Worm (Caenorhabditis elegans) whole organism, late embryonic: ENCODE data around the gene hot-3.
A peak's percentile ranks its signal among the peaks of the same experiment; 100 is the strongest.

Experiments
- C08G9.2 ChIP-seq: sonication (generic microtip); optimal IDR thresholded peaks from 2 replicates; lab custom pipeline; 2016; ENCODE audit warnings: mild to moderate bottlenecking, missing genetic modification characterization, moderate library complexity, missing compliant biosample characterization
- C38D4.7 ChIP-seq: fragments of 200-800 bp; sonication (Bioruptor generic); optimal IDR thresholded peaks from 2 replicates; lab custom pipeline; 2018; ENCODE audit warnings: mild to moderate bottlenecking, missing genetic modification characterization, moderate library complexity, missing compliant biosample characterization
- F13H6.1 ChIP-seq: sonication (generic microtip); optimal IDR thresholded peaks from 2 replicates; lab custom pipeline; 2016; ENCODE audit warnings: missing genetic modification characterization, missing compliant biosample characterization
- K09A11.1 ChIP-seq: sonication (generic microtip); optimal IDR thresholded peaks from 2 replicates; lab custom pipeline; 2017; ENCODE audit warnings: antibody characterized with exemption, mild to moderate bottlenecking, missing genetic modification characterization, missing compliant biosample characterization; ENCODE audit not compliant: insufficient read depth
- Y22D7AL.16 ChIP-seq: sonication (generic microtip); optimal IDR thresholded peaks from 2 replicates; lab custom pipeline; 2016; ENCODE audit warnings: missing genetic modification characterization, missing compliant biosample characterization
- ahr-1 ChIP-seq: sonication (generic microtip); optimal IDR thresholded peaks from 2 replicates; lab custom pipeline; 2016; ENCODE audit warnings: missing genetic modification characterization, missing compliant biosample characterization
- ama-1 ChIP-seq: fragments of 150-350 bp; optimal IDR thresholded peaks from 2 replicates; lab custom pipeline; 2014
- ceh-14 ChIP-seq: sonication (generic microtip); optimal IDR thresholded peaks from 2 replicates; lab custom pipeline; 2016; ENCODE audit warnings: missing genotype, missing genetic modification characterization, missing compliant biosample characterization
- ceh-19 ChIP-seq: fragments of 200-800 bp; sonication (Bioruptor generic); optimal IDR thresholded peaks from 2 replicates; lab custom pipeline; 2018; ENCODE audit warnings: mild to moderate bottlenecking, missing genetic modification characterization, missing compliant biosample characterization
- ceh-30 ChIP-seq: fragments of 150-350 bp; optimal IDR thresholded peaks from 2 replicates; lab custom pipeline; 2014; ENCODE audit warnings: missing biosample characterization, missing genetic modification characterization
- ceh-31 ChIP-seq: sonication (generic microtip); optimal IDR thresholded peaks from 2 replicates; lab custom pipeline; 2016; ENCODE audit warnings: missing genetic modification characterization, missing compliant biosample characterization
- ceh-34 ChIP-seq: sonication (generic microtip); optimal IDR thresholded peaks from 2 replicates; lab custom pipeline; 2016; ENCODE audit warnings: mild to moderate bottlenecking, missing genetic modification characterization, missing compliant biosample characterization
- ceh-48 ChIP-seq: sonication (generic microtip); optimal IDR thresholded peaks from 2 replicates; lab custom pipeline; 2016; ENCODE audit warnings: missing genetic modification characterization, inconsistent platforms, missing compliant biosample characterization
- ceh-6 ChIP-seq: fragments of 200-800 bp; sonication (Bioruptor generic); optimal IDR thresholded peaks from 2 replicates; lab custom pipeline; 2018; ENCODE audit warnings: mild to moderate bottlenecking, missing genetic modification characterization, missing compliant biosample characterization
- che-1 ChIP-seq: sonication (generic microtip); optimal IDR thresholded peaks from 2 replicates; lab custom pipeline; 2016; ENCODE audit warnings: mild to moderate bottlenecking, missing genetic modification characterization, missing compliant biosample characterization
- elt-2 ChIP-seq: sonication (generic microtip); optimal IDR thresholded peaks from 2 replicates; lab custom pipeline; 2016; ENCODE audit warnings: missing genetic modification reagents, missing genetic modification characterization, missing compliant biosample characterization
- elt-4 ChIP-seq: sonication (generic microtip); optimal IDR thresholded peaks from 2 replicates; lab custom pipeline; 2016; ENCODE audit warnings: missing genetic modification characterization, missing compliant biosample characterization
- ets-4 ChIP-seq: sonication (generic microtip); optimal IDR thresholded peaks from 2 replicates; lab custom pipeline; 2016; ENCODE audit warnings: missing genetic modification characterization, missing compliant biosample characterization
- eyg-1 ChIP-seq: sonication (generic microtip); optimal IDR thresholded peaks from 2 replicates; lab custom pipeline; 2016; ENCODE audit warnings: missing genotype, missing genetic modification characterization, missing compliant biosample characterization
- fax-1 ChIP-seq: sonication (generic microtip); optimal IDR thresholded peaks from 2 replicates; lab custom pipeline; 2016; ENCODE audit warnings: missing genotype, missing genetic modification characterization, missing compliant biosample characterization
- fkh-10 ChIP-seq: fragments of 150-350 bp; optimal IDR thresholded peaks from 2 replicates; lab custom pipeline; 2014; ENCODE audit warnings: missing biosample characterization, missing genetic modification reagents, missing genetic modification characterization
- fkh-6 ChIP-seq: sonication (generic microtip); optimal IDR thresholded peaks from 2 replicates; lab custom pipeline; 2016; ENCODE audit warnings: missing genetic modification characterization, missing compliant biosample characterization
- gmeb-2 ChIP-seq: sonication (generic microtip); optimal IDR thresholded peaks from 2 replicates; lab custom pipeline; 2016; ENCODE audit warnings: missing genetic modification characterization, inconsistent platforms, missing compliant biosample characterization
- hlh-30 ChIP-seq: sonication (generic microtip); optimal IDR thresholded peaks from 2 replicates; lab custom pipeline; 2017; ENCODE audit warnings: antibody characterized with exemption, missing genetic modification characterization, missing compliant biosample characterization; ENCODE audit not compliant: insufficient read depth
- hlh-6 ChIP-seq: sonication (generic microtip); optimal IDR thresholded peaks from 2 replicates; lab custom pipeline; 2016; ENCODE audit warnings: missing genotype, missing genetic modification characterization, missing compliant biosample characterization
- lim-6 ChIP-seq: sonication (generic microtip); optimal IDR thresholded peaks from 2 replicates; lab custom pipeline; 2016; ENCODE audit warnings: missing genetic modification characterization, missing compliant biosample characterization
- lin-11 ChIP-seq: fragments of 200-800 bp; sonication (Bioruptor generic); optimal IDR thresholded peaks from 2 replicates; lab custom pipeline; 2018; ENCODE audit warnings: mild to moderate bottlenecking, missing genetic modification characterization, missing compliant biosample characterization
- madf-2 ChIP-seq: sonication (generic microtip); optimal IDR thresholded peaks from 2 replicates; lab custom pipeline; 2017; ENCODE audit warnings: missing genetic modification characterization, missing compliant biosample characterization
- mec-3 ChIP-seq: sonication (generic microtip); optimal IDR thresholded peaks from 2 replicates; lab custom pipeline; 2016; ENCODE audit warnings: borderline replicate concordance, missing genetic modification characterization, missing compliant biosample characterization
- nfya-1 ChIP-seq: sonication (generic microtip); optimal IDR thresholded peaks from 2 replicates; lab custom pipeline; 2017; ENCODE audit warnings: missing genetic modification characterization, mild to moderate bottlenecking, missing compliant biosample characterization, antibody characterized with exemption, moderate library complexity
- nhr-11 ChIP-seq: fragments of 150-350 bp; optimal IDR thresholded peaks from 2 replicates; lab custom pipeline; 2014; ENCODE audit warnings: missing biosample characterization, missing genetic modification characterization
- nhr-232 ChIP-seq: sonication (generic microtip); optimal IDR thresholded peaks from 2 replicates; lab custom pipeline; 2016; ENCODE audit warnings: missing genetic modification characterization, missing compliant biosample characterization
- npax-4 ChIP-seq: sonication (generic microtip); optimal IDR thresholded peaks from 2 replicates; lab custom pipeline; 2016; ENCODE audit warnings: missing genetic modification characterization, missing compliant biosample characterization
- odd-2 ChIP-seq: sonication (generic microtip); optimal IDR thresholded peaks from 2 replicates; lab custom pipeline; 2017; ENCODE audit warnings: antibody characterized with exemption, mild to moderate bottlenecking, missing genetic modification characterization, missing compliant biosample characterization
- pag-3 ChIP-seq: sonication (generic microtip); optimal IDR thresholded peaks from 2 replicates; lab custom pipeline; 2016; ENCODE audit warnings: missing compliant biosample characterization, missing genetic modification characterization, borderline replicate concordance
- pat-9 ChIP-seq: fragments of 200-800 bp; sonication (Bioruptor generic); optimal IDR thresholded peaks from 2 replicates; lab custom pipeline; 2018; ENCODE audit warnings: mild to moderate bottlenecking, missing genetic modification characterization, moderate library complexity, missing compliant biosample characterization
- pax-1 ChIP-seq: fragments of 150-350 bp; optimal IDR thresholded peaks from 2 replicates; lab custom pipeline; 2014; ENCODE audit warnings: missing biosample characterization, missing genetic modification characterization
- pha-2 ChIP-seq: sonication (generic microtip); optimal IDR thresholded peaks from 2 replicates; lab custom pipeline; 2017; ENCODE audit warnings: mild to moderate bottlenecking, missing genetic modification characterization, missing compliant biosample characterization
- pqm-1 ChIP-seq: sonication (generic microtip); optimal IDR thresholded peaks from 2 replicates; lab custom pipeline; 2016; ENCODE audit warnings: missing genetic modification characterization, missing compliant biosample characterization
- pros-1 ChIP-seq: fragments of 150-350 bp; optimal IDR thresholded peaks from 2 replicates; lab custom pipeline; 2014; ENCODE audit warnings: missing biosample characterization, missing genetic modification reagents, missing genetic modification characterization
- ref-2 ChIP-seq: sonication (generic microtip); optimal IDR thresholded peaks from 2 replicates; lab custom pipeline; 2016; ENCODE audit warnings: missing genetic modification characterization, missing compliant biosample characterization
- rnt-1 ChIP-seq: sonication (generic microtip); optimal IDR thresholded peaks from 2 replicates; lab custom pipeline; 2016; ENCODE audit warnings: missing genetic modification characterization, missing compliant biosample characterization
- sox-2 ChIP-seq: fragments of 200-800 bp; sonication (Bioruptor generic); IDR thresholded peaks from 2 replicates; pipeline ENCODE4 v1.3.6; 2022; ENCODE audit warnings: missing genetic modification reagents, missing genetic modification characterization, missing compliant biosample characterization
- sox-4 ChIP-seq: sonication (generic microtip); optimal IDR thresholded peaks from 2 replicates; lab custom pipeline; 2017; ENCODE audit warnings: mild to moderate bottlenecking, missing genetic modification characterization, inconsistent platforms, missing compliant biosample characterization
- tbx-2 ChIP-seq: sonication (generic microtip); optimal IDR thresholded peaks from 2 replicates; lab custom pipeline; 2016; ENCODE audit warnings: missing genetic modification characterization, missing compliant biosample characterization
- tbx-7 ChIP-seq: sonication (generic microtip); optimal IDR thresholded peaks from 2 replicates; lab custom pipeline; 2016; ENCODE audit warnings: missing genotype, missing genetic modification characterization, missing compliant biosample characterization
- ttx-3 ChIP-seq: sonication (generic microtip); optimal IDR thresholded peaks from 2 replicates; lab custom pipeline; 2016; ENCODE audit warnings: missing genetic modification reagents, missing genetic modification characterization, missing compliant biosample characterization
- unc-42 ChIP-seq: sonication (generic microtip); optimal IDR thresholded peaks from 2 replicates; lab custom pipeline; 2016; ENCODE audit warnings: missing genotype, missing genetic modification characterization, missing compliant biosample characterization
- unc-86 ChIP-seq: sonication (generic microtip); optimal IDR thresholded peaks from 2 replicates; lab custom pipeline; 2016; ENCODE audit warnings: missing genetic modification characterization, missing compliant biosample characterization
- zip-5 ChIP-seq: sonication (generic microtip); optimal IDR thresholded peaks from 2 replicates; lab custom pipeline; 2016; ENCODE audit warnings: missing genetic modification characterization, missing compliant biosample characterization

Gene hot-3

ce11 chrII:13976161-13976560 is 44.3 kb upstream of the hot-3 start, which contains the start of gene Y39G8B.2 (continued):
- no peak for TF ChIP-seq mec-3
- no peak for TF ChIP-seq fkh-10 (GFP tag; lab: Kevin White, UChicago)
- TF ChIP-seq lim-6 (tag; lab: Kevin White, UChicago): no peak
- TF ChIP-seq unc-86 (tag; lab: Kevin White, UChicago): peak; percentile 2
- TF ChIP-seq tbx-7: no peak
- no peak for TF ChIP-seq ets-4 (tag; lab: Kevin White, UChicago)
- TF ChIP-seq unc-42 (tag; lab: Kevin White, UChicago): peak; percentile 57
- no peak for TF ChIP-seq che-1 (tag; lab: Kevin White, UChicago)
- TF ChIP-seq elt-2: peak; percentile 59
- peak; percentile 36 for TF ChIP-seq pros-1
- peak; percentile 8 for TF ChIP-seq pat-9
- no peak for TF ChIP-seq nhr-232 (tag; lab: Kevin White, UChicago)
- peak; percentile 2 for TF ChIP-seq eyg-1 (tag; lab: Kevin White, UChicago)
- TF ChIP-seq ceh-48 (tag; lab: Kevin White, UChicago): peak; percentile 26
- TF ChIP-seq hlh-6: no peak
- TF ChIP-seq F13H6.1 (tag; lab: Kevin White, UChicago): no peak
- peak; percentile 12 for TF ChIP-seq pag-3 (tag; lab: Kevin White, UChicago)
- peak; percentile 48 for TF ChIP-seq C08G9.2 (tag; lab: Kevin White, UChicago)
- TF ChIP-seq ceh-31 (tag; lab: Kevin White, UChicago): peak; percentile 72
- peak; percentile 34 for TF ChIP-seq ceh-6 (GFP tag; lab: Kevin White, UChicago)
- no peak for TF ChIP-seq Y22D7AL.16 (tag; lab: Kevin White, UChicago)
- peak; percentile 41 for TF ChIP-seq madf-2 (tag; lab: Kevin White, UChicago)
- TF ChIP-seq sox-2 (GFP tag; lab: Robert Waterston, UW): no peak
- no peak for TF ChIP-seq ceh-19 (GFP tag; lab: Kevin White, UChicago)
- peak; percentile 1 for TF ChIP-seq ceh-30 (tag; lab: Kevin White, UChicago)
- no peak for TF ChIP-seq fkh-6 (tag; lab: Kevin White, UChicago)
- TF ChIP-seq odd-2 (tag; lab: Kevin White, UChicago): no peak
- TF ChIP-seq ahr-1 (tag; lab: Kevin White, UChicago): no peak
- peak; percentile 82 for TF ChIP-seq ref-2 (tag; lab: Kevin White, UChicago)
- no peak for TF ChIP-seq pqm-1 (tag; lab: Kevin White, UChicago)
- no peak for TF ChIP-seq pax-1 (tag; lab: Kevin White, UChicago)
- peak; percentile 69 for TF ChIP-seq tbx-2 (tag; lab: Kevin White, UChicago)
- peak; percentile 9 for TF ChIP-seq lin-11 (tag; lab: Kevin White, UChicago)
- TF ChIP-seq hlh-30 (tag; lab: Kevin White, UChicago): peak; percentile 32
- no peak for TF ChIP-seq elt-4
- TF ChIP-seq npax-4 (tag; lab: Kevin White, UChicago): no peak
- peak; percentile 76 for TF ChIP-seq ceh-34
- peak; percentile 33 for TF ChIP-seq K09A11.1 (tag; lab: Kevin White, UChicago)
- TF ChIP-seq zip-5: no peak
- TF ChIP-seq sox-4 (tag; lab: Kevin White, UChicago): peak; percentile 30
- TF ChIP-seq ttx-3 (tag; lab: Kevin White, UChicago): no peak
- TF ChIP-seq pha-2: no peak
- TF ChIP-seq C38D4.7 (GFP tag; lab: Kevin White, UChicago): no peak
- peak; percentile 36 for TF ChIP-seq rnt-1 (tag; lab: Kevin White, UChicago)
- TF ChIP-seq fax-1 (tag; lab: Kevin White, UChicago): no peak
- TF ChIP-seq nhr-11 (tag; lab: Kevin White, UChicago): no peak
- TF ChIP-seq ceh-14 (tag; lab: Kevin White, UChicago): peak; percentile 55
- peak; percentile 20 for TF ChIP-seq gmeb-2 (tag; lab: Kevin White, UChicago)
- peak; percentile 81 for TF ChIP-seq nfya-1 (tag; lab: Kevin White, UChicago)
- TF ChIP-seq ama-1 (lab: Kevin White, UChicago): no peak
